Fruit fly (Drosophila melanogaster) whole organism, embryonic: ENCODE data around the gene CG34258.

Experiments used
- Abd-B ChIP-seq: fragments of 200-800 bp; sonication (Bioruptor generic); optimal IDR thresholded peaks from 2 replicates; lab custom pipeline; 2018; ENCODE audit warnings: missing biosample characterization, mild to moderate bottlenecking, missing genetic modification characterization, moderate library complexity
- Adf1 ChIP-seq: fragments of 200-800 bp; sonication (Bioruptor generic); IDR thresholded peaks from 2 replicates; pipeline ENCODE4 v1.3.6; 2022; ENCODE audit warnings: missing biosample characterization, missing genetic modification characterization
- CG12299 ChIP-seq: fragments of 200-800 bp; sonication (Bioruptor generic); optimal IDR thresholded peaks from 2 replicates; lab custom pipeline; 2018; ENCODE audit warnings: missing biosample characterization, mild to moderate bottlenecking, missing genetic modification characterization
- CG12744 ChIP-seq: fragments of 200-800 bp; sonication (Bioruptor generic); optimal IDR thresholded peaks from 2 replicates; lab custom pipeline; 2016; ENCODE audit warnings: missing biosample characterization, missing genetic modification characterization
- CG12769 ChIP-seq: fragments of 200-800 bp; sonication (Bioruptor generic); optimal IDR thresholded peaks from 2 replicates; lab custom pipeline; 2019; ENCODE audit warnings: missing biosample characterization, mild to moderate bottlenecking, missing genetic modification characterization, moderate library complexity
- CG14710 ChIP-seq: fragments of 200-800 bp; sonication (Bioruptor generic); optimal IDR thresholded peaks from 3 replicates; lab custom pipeline; 2019; ENCODE audit warnings: missing biosample characterization, mild to moderate bottlenecking, missing genetic modification characterization, moderate library complexity
- CG17359 ChIP-seq: fragments of 200-800 bp; sonication (Bioruptor generic); optimal IDR thresholded peaks from 3 replicates; lab custom pipeline; 2018; ENCODE audit warnings: missing biosample characterization, mild to moderate bottlenecking, missing genetic modification characterization, moderate library complexity
- CG1792 ChIP-seq: fragments of 200-800 bp; sonication (Bioruptor generic); optimal IDR thresholded peaks from 2 replicates; lab custom pipeline; 2016; ENCODE audit warnings: missing biosample characterization, missing genetic modification characterization
- CG2202 ChIP-seq: fragments of 200-800 bp; sonication (Bioruptor generic); optimal IDR thresholded peaks from 2 replicates; lab custom pipeline; 2018; ENCODE audit warnings: missing biosample characterization, mild to moderate bottlenecking, missing genetic modification characterization
- CG30431 ChIP-seq: fragments of 200-800 bp; sonication (Bioruptor generic); optimal IDR thresholded peaks from 2 replicates; lab custom pipeline; 2017; ENCODE audit warnings: missing biosample characterization, missing genetic modification characterization
- CG3163 ChIP-seq: fragments of 200-800 bp; sonication (Bioruptor generic); optimal IDR thresholded peaks from 3 replicates; lab custom pipeline; 2016; ENCODE audit warnings: missing biosample characterization, missing genetic modification characterization
- CG42726 ChIP-seq: fragments of 200-800 bp; sonication (Bioruptor generic); IDR thresholded peaks from 2 replicates; pipeline ENCODE4 v1.3.6; 2022; ENCODE audit warnings: missing biosample characterization, missing genetic modification characterization; ENCODE audit not compliant: partially characterized antibody
- CG7987 ChIP-seq: fragments of 200-800 bp; sonication (Bioruptor generic); optimal IDR thresholded peaks from 2 replicates; lab custom pipeline; 2018; ENCODE audit warnings: missing biosample characterization, mild to moderate bottlenecking, missing genetic modification characterization, moderate library complexity
- CG9817 ChIP-seq: fragments of 200-800 bp; sonication (Bioruptor generic); optimal IDR thresholded peaks from 2 replicates; lab custom pipeline; 2018; ENCODE audit warnings: missing biosample characterization, mild to moderate bottlenecking, missing genetic modification characterization, moderate library complexity
- CG9932 ChIP-seq: fragments of 200-800 bp; sonication (Bioruptor generic); IDR thresholded peaks from 2 replicates; pipeline ENCODE4 v1.3.6; 2022; ENCODE audit warnings: missing biosample characterization, missing genetic modification characterization
- Gug ChIP-seq: fragments of 200-800 bp; sonication (Bioruptor generic); IDR thresholded peaks from 4 replicates; pipeline ENCODE4 v1.3.6; 2022; ENCODE audit warnings: missing biosample characterization, missing genetic modification characterization
- HLH4C ChIP-seq: fragments of 200-800 bp; sonication (Bioruptor generic); IDR thresholded peaks from 3 replicates; pipeline ENCODE4 v1.3.6; 2022; ENCODE audit warnings: missing biosample characterization, missing genetic modification characterization; ENCODE audit not compliant: partially characterized antibody
- HLH54F ChIP-seq: fragments of 200-800 bp; sonication (Bioruptor generic); optimal IDR thresholded peaks from 3 replicates; lab custom pipeline; 2016; ENCODE audit warnings: missing biosample characterization, missing genetic modification characterization
- Hand ChIP-seq: fragments of 200-800 bp; sonication (Bioruptor generic); optimal IDR thresholded peaks from 2 replicates; lab custom pipeline; 2017; ENCODE audit warnings: mild to moderate bottlenecking, missing biosample characterization, missing genetic modification reagents, missing genetic modification characterization
- Jarid2 ChIP-seq: fragments of 200-800 bp; sonication (Bioruptor generic); optimal IDR thresholded peaks from 3 replicates; lab custom pipeline; 2017; ENCODE audit warnings: mild to moderate bottlenecking, missing biosample characterization, missing genetic modification reagents, missing genetic modification characterization
- Lpt ChIP-seq: fragments of >200 bp; optimal IDR thresholded peaks from 2 replicates; lab custom pipeline; 2018; ENCODE audit warnings: missing biosample characterization, missing genetic modification characterization
- Med ChIP-seq: fragments of 200-800 bp; sonication (Bioruptor generic); peaks from one replicate; lab custom pipeline; 2016; ENCODE audit warnings: missing biosample characterization, missing genetic modification characterization, mild to moderate bottlenecking, inconsistent platforms, moderate library complexity
- Nf-YB ChIP-seq: fragments of 200-800 bp; sonication (Bioruptor generic); optimal IDR thresholded peaks from 3 replicates; lab custom pipeline; 2019; ENCODE audit warnings: missing biosample characterization, mild to moderate bottlenecking, missing genetic modification characterization, moderate library complexity
- Poxn ChIP-seq: fragments of 200-800 bp; sonication (Bioruptor generic); IDR thresholded peaks from 2 replicates; pipeline ENCODE4 v1.3.6; 2022; ENCODE audit warnings: missing biosample characterization, missing genetic modification characterization
- Rfx ChIP-seq: fragments of 200-800 bp; sonication (Bioruptor generic); IDR thresholded peaks from 2 replicates; pipeline ENCODE4 v1.3.6; 2022; ENCODE audit warnings: missing biosample characterization, missing genetic modification characterization
- Sox100B ChIP-seq: fragments of 200-800 bp; sonication (Bioruptor generic); optimal IDR thresholded peaks from 3 replicates; lab custom pipeline; 2018; ENCODE audit warnings: missing biosample characterization, mild to moderate bottlenecking, missing genetic modification characterization
- Sry-β ChIP-seq: fragments of 200-800 bp; sonication (Bioruptor generic); optimal IDR thresholded peaks from 2 replicates; lab custom pipeline; 2018; ENCODE audit warnings: missing biosample characterization, mild to moderate bottlenecking, missing genetic modification characterization, moderate library complexity
- amos ChIP-seq: fragments of 200-800 bp; sonication (Bioruptor generic); IDR thresholded peaks from 2 replicates; pipeline ENCODE4 v1.3.6; 2022; ENCODE audit warnings: missing biosample characterization, missing genetic modification characterization; ENCODE audit not compliant: partially characterized antibody
- ato ChIP-seq: fragments of 200-800 bp; sonication (Bioruptor generic); IDR thresholded peaks from 2 replicates; pipeline ENCODE4 v1.3.6; 2022; ENCODE audit warnings: missing biosample characterization, missing genetic modification characterization; ENCODE audit not compliant: partially characterized antibody
- az2 ChIP-seq: fragments of 200-800 bp; sonication (Bioruptor generic); optimal IDR thresholded peaks from 3 replicates; lab custom pipeline; 2016; ENCODE audit warnings: missing biosample characterization, missing genetic modification characterization
- crc ChIP-seq: fragments of 200-800 bp; sonication (Bioruptor generic); optimal IDR thresholded peaks from 2 replicates; lab custom pipeline; 2016; ENCODE audit warnings: missing biosample characterization, missing genetic modification characterization
- da ChIP-seq: fragments of 200-800 bp; sonication (Bioruptor generic); optimal IDR thresholded peaks from 2 replicates; lab custom pipeline; 2016; ENCODE audit warnings: missing biosample characterization, missing genetic modification characterization
- dan ChIP-seq: fragments of 200-800 bp; sonication (Bioruptor generic); IDR thresholded peaks from 2 replicates; pipeline ENCODE4 v1.3.6; 2022; ENCODE audit warnings: missing biosample characterization, missing genetic modification characterization
- dimm ChIP-seq: fragments of 200-800 bp; sonication (Bioruptor generic); IDR thresholded peaks from 2 replicates; pipeline ENCODE4 v1.3.6; 2022; ENCODE audit warnings: missing biosample characterization, missing genetic modification characterization
- ewg ChIP-seq: fragments of 200-800 bp; sonication (Bioruptor generic); optimal IDR thresholded peaks from 3 replicates; lab custom pipeline; 2017; ENCODE audit warnings: mild to moderate bottlenecking, missing biosample characterization, missing genetic modification reagents, missing genetic modification characterization
- fru ChIP-seq: fragments of >200 bp; optimal IDR thresholded peaks from 2 replicates; lab custom pipeline; 2017
- gcm ChIP-seq: fragments of 200-800 bp; sonication (Bioruptor generic); optimal IDR thresholded peaks from 2 replicates; lab custom pipeline; 2019; ENCODE audit warnings: missing biosample characterization, mild to moderate bottlenecking, missing genetic modification characterization, moderate library complexity
- gsb ChIP-seq: fragments of 200-800 bp; sonication (Bioruptor generic); IDR thresholded peaks from 2 replicates; pipeline ENCODE4 v1.3.6; 2022; ENCODE audit warnings: missing biosample characterization, missing genetic modification characterization
- inv ChIP-seq: fragments of 200-800 bp; sonication (Bioruptor generic); IDR thresholded peaks from 2 replicates; pipeline ENCODE4 v1.3.6; 2022; ENCODE audit warnings: missing biosample characterization, missing genetic modification characterization; ENCODE audit not compliant: partially characterized antibody
- kah ChIP-seq: fragments of 200-800 bp; sonication (Bioruptor generic); optimal IDR thresholded peaks from 2 replicates; lab custom pipeline; 2018; ENCODE audit warnings: missing biosample characterization, mild to moderate bottlenecking, missing genetic modification characterization
- ken ChIP-seq: fragments of 200-800 bp; sonication (Bioruptor generic); IDR thresholded peaks from 3 replicates; pipeline ENCODE4 v1.3.6; 2022; ENCODE audit warnings: missing biosample characterization, missing genetic modification characterization
- p53 ChIP-seq: fragments of 200-800 bp; sonication (Bioruptor generic); optimal IDR thresholded peaks from 2 replicates; lab custom pipeline; 2016; ENCODE audit warnings: missing biosample characterization, missing genetic modification characterization
- pnt ChIP-seq: fragments of 200-800 bp; sonication (Bioruptor generic); optimal IDR thresholded peaks from 3 replicates; lab custom pipeline; 2016; ENCODE audit warnings: missing biosample characterization, missing genetic modification characterization
- pros ChIP-seq: fragments of 200-800 bp; sonication (Bioruptor generic); optimal IDR thresholded peaks from 3 replicates; lab custom pipeline; 2019; ENCODE audit warnings: missing biosample characterization, mild to moderate bottlenecking, missing genetic modification characterization, moderate library complexity
- shn ChIP-seq: fragments of 200-800 bp; sonication (Bioruptor generic); optimal IDR thresholded peaks from 3 replicates; lab custom pipeline; 2016; ENCODE audit warnings: missing biosample characterization, missing genetic modification characterization
- tup ChIP-seq: fragments of 200-800 bp; sonication (Bioruptor generic); optimal IDR thresholded peaks from 2 replicates; lab custom pipeline; 2016; ENCODE audit warnings: missing biosample characterization, mild to moderate bottlenecking, missing genetic modification characterization, moderate library complexity
- usp ChIP-seq: fragments of >200 bp; optimal IDR thresholded peaks from 2 replicates; lab custom pipeline; 2017; ENCODE audit warnings: missing biosample characterization, missing genetic modification characterization
- wdn ChIP-seq: fragments of 200-800 bp; sonication (Bioruptor generic); IDR thresholded peaks from 2 replicates; pipeline ENCODE4 v1.3.6; 2022; ENCODE audit warnings: missing biosample characterization, missing genetic modification characterization
- wek ChIP-seq: fragments of 200-800 bp; sonication (Bioruptor generic); optimal IDR thresholded peaks from 3 replicates; lab custom pipeline; 2018; ENCODE audit warnings: missing biosample characterization, mild to moderate bottlenecking, missing genetic modification characterization, moderate library complexity
- z ChIP-seq: fragments of 200-800 bp; sonication (Bioruptor generic); IDR thresholded peaks from 3 replicates; pipeline ENCODE4 v1.3.6; 2022; ENCODE audit warnings: missing biosample characterization, missing genetic modification characterization
- zf30C ChIP-seq: fragments of 200-800 bp; sonication (Bioruptor generic); optimal IDR thresholded peaks from 3 replicates; lab custom pipeline; 2018; ENCODE audit warnings: missing biosample characterization, mild to moderate bottlenecking, missing genetic modification characterization

CG34258 gene

DNA sequence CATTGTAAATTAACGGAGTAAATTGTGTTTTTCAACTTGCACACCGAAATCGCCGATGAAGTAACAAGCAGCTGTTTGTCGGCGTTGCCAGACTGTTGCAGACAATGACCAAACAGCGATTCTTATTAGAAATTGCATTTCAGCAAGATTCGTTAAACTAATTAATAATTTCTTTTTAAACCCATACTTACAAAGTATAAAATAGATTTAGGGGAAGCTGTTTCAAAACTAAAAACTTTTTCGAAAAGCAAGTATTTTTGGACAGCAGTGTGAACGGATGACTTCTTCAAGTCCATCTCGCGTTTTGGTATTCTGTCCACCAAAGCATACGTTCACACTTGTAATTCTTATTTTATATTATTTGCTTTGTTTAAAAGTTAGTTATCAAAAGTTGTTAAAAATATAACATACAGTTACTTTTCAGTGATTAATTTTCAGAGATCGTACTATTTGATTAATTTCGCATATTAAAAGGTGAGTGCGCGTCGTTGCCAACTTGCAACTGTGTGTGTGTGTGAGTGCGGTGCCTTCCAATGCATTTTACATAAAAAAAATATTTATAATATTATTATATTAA is 23.2 kb downstream of the CG34258 start, which contains the start of the genes CG8004 and RhoGDI (continued):
- no peak for TF ChIP-seq CG42726 (GFP tag; lab: Robert Waterston, UW)
- TF ChIP-seq ken: peak; percentile 67; the same call in 1 of the 3 replicates
- TF ChIP-seq Med (GFP tag; lab: Kevin White, UChicago): peak; percentile 96
- TF ChIP-seq kah: no peak
- peak; percentile 11 for TF ChIP-seq CG3163 (GFP tag; lab: Kevin White, UChicago)
- peak; percentile 42 for TF ChIP-seq CG1792 (GFP tag; lab: Kevin White, UChicago)
- TF ChIP-seq Lpt (GFP tag; lab: Kevin White, UChicago): no peak
- TF ChIP-seq shn (GFP tag; lab: Kevin White, UChicago): peak; percentile 63
- no peak for TF ChIP-seq z (GFP tag; lab: Robert Waterston, UW)
- peak; percentile 54 for TF ChIP-seq CG12744 (GFP tag; lab: Kevin White, UChicago)
- no peak for TF ChIP-seq Jarid2 (GFP tag; lab: Kevin White, UChicago)
- TF ChIP-seq amos (GFP tag; lab: Robert Waterston, UW): no peak
- no peak for TF ChIP-seq wek (GFP tag; lab: Kevin White, UChicago)
- no peak for TF ChIP-seq HLH4C (GFP tag; lab: Robert Waterston, UW)
- no peak for TF ChIP-seq ewg
- no peak for TF ChIP-seq Poxn (GFP tag; lab: Robert Waterston, UW)
- no peak for TF ChIP-seq gsb (GFP tag; lab: Robert Waterston, UW)
- TF ChIP-seq Hand: no peak
- TF ChIP-seq zf30C (GFP tag; lab: Kevin White, UChicago): no peak
- TF ChIP-seq Abd-B (GFP tag; lab: Kevin White, UChicago): peak; percentile 62
- no peak for TF ChIP-seq usp (GFP tag; lab: Kevin White, UChicago)
- 0 out of 4 replicates have a peak, but pooled peaks have one; percentile 30 for TF ChIP-seq Gug (GFP tag; lab: Robert Waterston, UW)
- TF ChIP-seq dan (GFP tag; lab: Robert Waterston, UW): no peak
- TF ChIP-seq CG12299 (tag; lab: Kevin White, UChicago): peak; percentile 73
- TF ChIP-seq az2: peak; percentile 63
- TF ChIP-seq CG7987 (GFP tag; lab: Kevin White, UChicago): no peak
- TF ChIP-seq fru (lab: Kevin White, UChicago): no peak
- TF ChIP-seq ato (GFP tag; lab: Robert Waterston, UW): no peak
- no peak for TF ChIP-seq inv (GFP tag; lab: Robert Waterston, UW)
- peak; percentile 48 for TF ChIP-seq tup
- TF ChIP-seq da: no peak
- TF ChIP-seq gcm (GFP tag; lab: Kevin White, UChicago): peak; percentile 1
- TF ChIP-seq CG14710: peak; percentile 88
- peak; percentile 32 for TF ChIP-seq CG2202 (tag; lab: Kevin White, UChicago)
- TF ChIP-seq HLH54F (GFP tag; lab: Kevin White, UChicago): peak; percentile 76
- peak; percentile 15 for TF ChIP-seq Nf-YB (GFP tag; lab: Kevin White, UChicago)
- peak; percentile 55 for TF ChIP-seq crc
- peak; percentile 71 for TF ChIP-seq CG9817 (tag; lab: Kevin White, UChicago)
- TF ChIP-seq p53: peak; percentile 49
- TF ChIP-seq CG17359 (tag; lab: Kevin White, UChicago): peak; percentile 65
- TF ChIP-seq pnt (GFP tag; lab: Kevin White, UChicago): peak; percentile 51
- TF ChIP-seq wdn: peak; percentile 46; the same call in 1 of the 2 replicates
- no peak for TF ChIP-seq CG30431 (GFP tag; lab: Kevin White, UChicago)
- no peak for TF ChIP-seq Sry-β (GFP tag; lab: Kevin White, UChicago)
- TF ChIP-seq Adf1 (GFP tag; lab: Robert Waterston, UW): no peak
- TF ChIP-seq dimm (GFP tag; lab: Robert Waterston, UW): no peak
- peak; percentile 82 for TF ChIP-seq CG9932 (GFP tag; lab: Robert Waterston, UW)
- TF ChIP-seq Rfx (GFP tag; lab: Robert Waterston, UW): peak; percentile 72
- no peak for TF ChIP-seq Sox100B (GFP tag; lab: Kevin White, UChicago)
- TF ChIP-seq CG12769 (tag; lab: Kevin White, UChicago): peak; percentile 59
- no peak for TF ChIP-seq pros (GFP tag; lab: Kevin White, UChicago)
